Worm (Caenorhabditis elegans) whole organism, dauer: ENCODE measurements around the gene dsl-5.

Experiments
- unc-62 ChIP-seq: sonication (generic microtip); optimal IDR thresholded peaks from 2 replicates; lab custom pipeline; 2017; ENCODE audit warnings: missing biosample characterization, missing genetic modification reagents, missing genetic modification characterization

The dsl-5 gene

ce11 chrIV:11620909-11621308 lies at the start of gene dsl-5:
dsl-5 (minus strand) TSS chrIV:11621009.
- TF ChIP-seq unc-62 (GFP tag; lab: Kevin White, UChicago): no peak

- TF ChIP-seq unc-62 (GFP tag; lab: Kevin White, UChicago): no peak
Observed at ce11 chrIV:11668001-11668400, 47.2 kb upstream of the dsl-5 start, which contains the start of gene atg-4.2. atg-4.2 (plus strand) TSS chrIV:11668024.

- no peak for TF ChIP-seq unc-62 (GFP tag; lab: Kevin White, UChicago)
Observed at ce11 chrIV:11665010-11665409, 44.2 kb upstream of the dsl-5 start, which contains the start of gene ZK809.9. ZK809.9 (plus strand) TSS chrIV:11665310.

ce11 chrIV:11659794-11660312 lies 39.0 kb upstream of the dsl-5 start, which contains the start of gene ZK792.1:
ZK792.1 (plus strand) TSS chrIV:11659844.
- TF ChIP-seq unc-62 (GFP tag; lab: Kevin White, UChicago): no peak

- TF ChIP-seq unc-62 (GFP tag; lab: Kevin White, UChicago): no peak
Observed at ce11 chrIV:11656144-11656780, 35.5 kb upstream of the dsl-5 start, which contains the start of gene ZK809.5. ZK809.5 (plus strand) TSS chrIV:11656730.

ce11 chrIV:11655370-11655769 lies 34.6 kb upstream of the dsl-5 start, which contains the start of gene ent-1:
ent-1 (minus strand) TSS chrIV:11655470.
- TF ChIP-seq unc-62 (GFP tag; lab: Kevin White, UChicago): no peak

- TF ChIP-seq unc-62 (GFP tag; lab: Kevin White, UChicago): no peak
Observed at ce11 chrIV:11651965-11652453, 31.2 kb upstream of the dsl-5 start, which contains the start of the genes acl-3 and ndub-6. acl-3 (minus strand) TSS chrIV:11652023. ndub-6 (plus strand) TSS chrIV:11652403.

- no peak for TF ChIP-seq unc-62 (GFP tag; lab: Kevin White, UChicago)
Observed at ce11 chrIV:11650344-11650743, 29.5 kb upstream of the dsl-5 start.

- no peak for TF ChIP-seq unc-62 (GFP tag; lab: Kevin White, UChicago)
Observed at ce11 chrIV:11649031-11649430, 28.2 kb upstream of the dsl-5 start, which contains the start of gene ZK809.8. ZK809.8 (minus strand) TSS chrIV:11649064.

- no peak for TF ChIP-seq unc-62 (GFP tag; lab: Kevin White, UChicago)
Observed at ce11 chrIV:11646908-11647307, 26.1 kb upstream of the dsl-5 start.

ce11 chrIV:11645354-11645753 lies 24.5 kb upstream of the dsl-5 start:
- TF ChIP-seq unc-62 (GFP tag; lab: Kevin White, UChicago): no peak

- no peak for TF ChIP-seq unc-62 (GFP tag; lab: Kevin White, UChicago)
Observed at ce11 chrIV:11644705-11645104, 23.9 kb upstream of the dsl-5 start.

ce11 chrIV:11643829-11644228 lies 23.0 kb upstream of the dsl-5 start, which contains the start of gene prx-2:
prx-2 (plus strand) TSS chrIV:11644129.
- no peak for TF ChIP-seq unc-62 (GFP tag; lab: Kevin White, UChicago)

ce11 chrIV:11641802-11642201 lies 21.0 kb upstream of the dsl-5 start, which contains the start of gene ZK809.1:
ZK809.1 (plus strand) TSS chrIV:11642102.
- no peak for TF ChIP-seq unc-62 (GFP tag; lab: Kevin White, UChicago)

ce11 chrIV:11640915-11641314 lies 20.1 kb upstream of the dsl-5 start, which contains the start of gene ttr-50:
ttr-50 (minus strand) TSS chrIV:11641015.
- TF ChIP-seq unc-62 (GFP tag; lab: Kevin White, UChicago): no peak

ce11 chrIV:11638016-11638415 lies 17.2 kb upstream of the dsl-5 start, which contains the start of gene rbm-17:
rbm-17 (plus strand) TSS chrIV:11638316.
- TF ChIP-seq unc-62 (GFP tag; lab: Kevin White, UChicago): no peak
